Worm (Caenorhabditis elegans) whole organism, late embryonic: ENCODE results near the gene ZC84.7.

ENCODE experiments used
- F13H6.1 ChIP-seq: sonication (generic microtip); optimal IDR thresholded peaks from 2 replicates; lab custom pipeline; 2016; ENCODE audit warnings: missing genetic modification characterization, missing compliant biosample characterization
- K02D7.2 ChIP-seq: sonication (generic microtip); optimal IDR thresholded peaks from 2 replicates; lab custom pipeline; 2017; ENCODE audit warnings: mild to moderate bottlenecking, missing genetic modification characterization, missing compliant biosample characterization
- ceh-45 ChIP-seq: fragments of 200-800 bp; sonication (Bioruptor generic); IDR thresholded peaks from 2 replicates; pipeline ENCODE4 v1.3.6; 2022; ENCODE audit warnings: missing genetic modification reagents, missing genetic modification characterization, missing compliant biosample characterization
- dmd-4 ChIP-seq: sonication (generic microtip); optimal IDR thresholded peaks from 2 replicates; lab custom pipeline; 2016; ENCODE audit warnings: borderline replicate concordance, missing genetic modification characterization, missing compliant biosample characterization
- eyg-1 ChIP-seq: sonication (generic microtip); optimal IDR thresholded peaks from 2 replicates; lab custom pipeline; 2016; ENCODE audit warnings: missing genotype, missing genetic modification characterization, missing compliant biosample characterization
- fkh-10 ChIP-seq: fragments of 150-350 bp; optimal IDR thresholded peaks from 2 replicates; lab custom pipeline; 2014; ENCODE audit warnings: missing biosample characterization, missing genetic modification reagents, missing genetic modification characterization
- fkh-6 ChIP-seq: sonication (generic microtip); optimal IDR thresholded peaks from 2 replicates; lab custom pipeline; 2016; ENCODE audit warnings: missing genetic modification characterization, missing compliant biosample characterization
- hlh-6 ChIP-seq: sonication (generic microtip); optimal IDR thresholded peaks from 2 replicates; lab custom pipeline; 2016; ENCODE audit warnings: missing genotype, missing genetic modification characterization, missing compliant biosample characterization
- nfya-1 ChIP-seq: sonication (generic microtip); optimal IDR thresholded peaks from 2 replicates; lab custom pipeline; 2017; ENCODE audit warnings: missing genetic modification characterization, mild to moderate bottlenecking, missing compliant biosample characterization, antibody characterized with exemption, moderate library complexity
- tbx-2 ChIP-seq: sonication (generic microtip); optimal IDR thresholded peaks from 2 replicates; lab custom pipeline; 2016; ENCODE audit warnings: missing genetic modification characterization, missing compliant biosample characterization
- ttx-3 ChIP-seq: sonication (generic microtip); optimal IDR thresholded peaks from 2 replicates; lab custom pipeline; 2016; ENCODE audit warnings: missing genetic modification reagents, missing genetic modification characterization, missing compliant biosample characterization

DNA sequence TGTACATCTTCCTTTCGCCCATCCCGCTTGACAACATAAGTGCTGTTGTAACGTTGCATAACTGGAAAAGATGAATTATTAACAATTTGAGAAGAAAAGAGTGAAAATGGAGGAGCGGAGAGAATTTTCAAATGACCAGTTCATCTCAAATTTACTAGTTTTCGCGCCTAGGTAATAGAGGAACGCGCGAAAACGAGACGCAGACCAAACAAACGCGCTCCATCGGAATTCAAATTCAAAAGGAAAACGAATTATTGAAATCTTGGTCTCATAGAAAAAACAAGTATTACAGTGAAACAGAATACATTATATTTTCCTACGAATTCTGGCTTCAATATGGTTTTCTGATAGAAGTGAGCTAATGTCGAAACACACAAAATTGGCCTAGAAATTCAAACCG is 42.4 kb downstream of the ZC84.7 start:
- TF ChIP-seq tbx-2 (tag; lab: Kevin White, UChicago) (no peak), fkh-10 (GFP tag; lab: Kevin White, UChicago) (no peak), F13H6.1 (tag; lab: Kevin White, UChicago) (no peak), dmd-4 (no peak), ttx-3 (tag; lab: Kevin White, UChicago) (no peak), fkh-6 (tag; lab: Kevin White, UChicago) (no peak), K02D7.2 (tag; lab: Kevin White, UChicago) (no peak), eyg-1 (no peak), ceh-45 (GFP tag; lab: Robert Waterston, UW) (no peak), hlh-6 (tag; lab: Kevin White, UChicago) (no peak), nfya-1 (tag; lab: Kevin White, UChicago) (peak; percentile 13)
